Fruit fly (Drosophila melanogaster): Measurements from ENCODE around the gene trc.

The trc gene

DNA sequence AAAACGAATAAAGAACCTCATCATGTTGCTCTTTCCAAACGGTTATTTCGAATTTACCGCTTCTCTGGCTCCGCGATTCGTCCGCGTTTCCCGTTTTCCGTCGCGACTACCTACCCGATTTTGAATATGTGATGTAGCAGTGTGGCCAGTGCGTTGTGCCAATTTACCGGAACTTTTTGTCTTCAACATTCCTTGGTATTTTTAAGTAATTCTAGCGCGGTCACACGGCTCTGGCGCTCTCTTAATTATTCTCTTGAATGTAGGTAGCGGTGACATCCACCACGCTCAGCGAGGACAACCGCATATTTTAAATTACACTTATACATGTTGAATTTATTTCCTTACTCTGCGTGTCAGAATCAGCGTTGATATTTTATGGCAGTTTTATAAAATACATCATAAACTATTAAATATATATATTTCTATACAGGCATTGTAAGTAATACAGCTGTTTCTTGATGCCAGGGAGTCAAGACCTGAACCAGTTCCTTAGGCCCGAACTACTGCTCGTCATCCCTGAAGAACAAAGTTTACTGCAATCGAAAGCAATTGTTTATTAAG lies 40.6 kb downstream of the trc start, which contains the start of the genes CG42637, Gyc76C and SREBP (continued):
- no peak for TF ChIP-seq CkIIα-i1 (GFP tag; IDR thresholded peaks at IDR 0.05)
- no peak for TF ChIP-seq CG10979 (tag; optimal IDR thresholded peaks at IDR 0.05)
- TF ChIP-seq CHES-1-like (GFP tag; optimal IDR thresholded peaks at IDR 0.05), result no peak
- no peak for TF ChIP-seq kah (GFP tag; optimal IDR thresholded peaks at IDR 0.05)
- no peak for TF ChIP-seq sim (GFP tag; IDR thresholded peaks at IDR 0.05)
- TF ChIP-seq CG1602 (GFP tag; optimal IDR thresholded peaks at IDR 0.05), result no peak
- TF ChIP-seq CG42726 (GFP tag; IDR thresholded peaks at IDR 0.05; ENCODE audit: partially characterized antibody), result peak; percentile 75
- TF ChIP-seq CG8290 (GFP tag; optimal IDR thresholded peaks at IDR 0.05), result peak; percentile 55
- TF ChIP-seq CG8290 (tag; optimal IDR thresholded peaks at IDR 0.05), result peak in 1 of 2 experiments; percentile 82
- no peak for TF ChIP-seq cad (GFP tag; optimal IDR thresholded peaks at IDR 0.05)
- no peak for TF ChIP-seq en (GFP tag; optimal IDR thresholded peaks at IDR 0.05)
- TF ChIP-seq Mes4 (GFP tag; optimal IDR thresholded peaks at IDR 0.05), result no peak
- TF ChIP-seq Dp (GFP tag; optimal IDR thresholded peaks at IDR 0.05), result peak; percentile 84
- TF ChIP-seq unpg (GFP tag; optimal IDR thresholded peaks at IDR 0.05), result no peak
- TF ChIP-seq CG11560 (tag; IDR thresholded peaks at IDR 0.05), result no peak
- no peak for TF ChIP-seq fd96Cb (tag; optimal IDR thresholded peaks at IDR 0.05)
- no peak for TF ChIP-seq Chrac-16 (GFP tag; optimal IDR thresholded peaks at IDR 0.05)
- TF ChIP-seq pita (GFP tag; optimal IDR thresholded peaks at IDR 0.05), result peak; percentile 90
- no peak for TF ChIP-seq CG1647 (GFP tag; optimal IDR thresholded peaks at IDR 0.05)
- no peak; the same call in 1 of the 2 replicates for TF ChIP-seq sob (GFP tag; IDR thresholded peaks at IDR 0.05)
- TF ChIP-seq zfh2 (GFP tag; optimal IDR thresholded peaks at IDR 0.05), result no peak
- peak; percentile 59 for TF ChIP-seq cg (GFP tag; optimal IDR thresholded peaks at IDR 0.05)
- no peak for TF ChIP-seq Blimp-1 (GFP tag; optimal IDR thresholded peaks at IDR 0.05)
- TF ChIP-seq Fer3 (tag; optimal IDR thresholded peaks at IDR 0.05), result no peak
- TF ChIP-seq Eip74EF (GFP tag; optimal IDR thresholded peaks at IDR 0.05), result no peak
- TF ChIP-seq Doc3 (GFP tag; IDR thresholded peaks at IDR 0.05; ENCODE audit: partially characterized antibody), result no peak
- TF ChIP-seq CG3726 (GFP tag; IDR thresholded peaks at IDR 0.05), result no peak
- peak; percentile 46; the same call in 1 of the 2 replicates for TF ChIP-seq ranshi (GFP tag; IDR thresholded peaks at IDR 0.05)
- no peak for TF ChIP-seq CG1792 (GFP tag; optimal IDR thresholded peaks at IDR 0.05)
- TF ChIP-seq CG15479 (GFP tag; optimal IDR thresholded peaks at IDR 0.05), result no peak
- no peak for TF ChIP-seq zf30C (GFP tag; optimal IDR thresholded peaks at IDR 0.05)
- TF ChIP-seq bsh (GFP tag; optimal IDR thresholded peaks at IDR 0.05), result no peak
- no peak for TF ChIP-seq crol (GFP tag; IDR thresholded peaks at IDR 0.05)
- peak; percentile 66 for TF ChIP-seq CG10267 (tag; optimal IDR thresholded peaks at IDR 0.05)
- TF ChIP-seq CG32532 (GFP tag; IDR thresholded peaks at IDR 0.05), result no peak
- no peak for TF ChIP-seq lov (optimal IDR thresholded peaks at IDR 0.05)
- no peak for TF ChIP-seq lov (GFP tag; IDR thresholded peaks at IDR 0.05)
- no peak for TF ChIP-seq CG1832 (GFP tag; optimal IDR thresholded peaks at IDR 0.05)
- TF ChIP-seq org-1 (GFP tag; optimal IDR thresholded peaks at IDR 0.05), result no peak
- no peak for TF ChIP-seq crc (GFP tag; optimal IDR thresholded peaks at IDR 0.05)
- no peak for TF ChIP-seq Ssrp (tag; optimal IDR thresholded peaks at IDR 0.05)
- no peak for TF ChIP-seq otp (GFP tag; IDR thresholded peaks at IDR 0.05)
- no peak for TF ChIP-seq CG10147 (GFP tag; optimal IDR thresholded peaks at IDR 0.05)
- TF ChIP-seq ttk (GFP tag; IDR thresholded peaks at IDR 0.05), result no peak
- TF ChIP-seq CG31224 (GFP tag; IDR thresholded peaks at IDR 0.05), result no peak
- TF ChIP-seq CG7928 (GFP tag; optimal IDR thresholded peaks at IDR 0.05), result peak; percentile 98
- no peak for TF ChIP-seq sqz (GFP tag; optimal IDR thresholded peaks at IDR 0.05)
- TF ChIP-seq shn (GFP tag; optimal IDR thresholded peaks at IDR 0.05), result no peak
- TF ChIP-seq CG1233 (GFP tag; optimal IDR thresholded peaks at IDR 0.05), result no peak
- TF ChIP-seq exex (tag; optimal IDR thresholded peaks at IDR 0.05), result no peak
- TF ChIP-seq dysf (GFP tag; IDR thresholded peaks at IDR 0.05), result no peak
